Worm (Caenorhabditis elegans) whole organism, L4/young adult: ENCODE measurements around the gene M106.7.

ENCODE experiments used
- W03F9.2 ChIP-seq: fragments of 150-350 bp; optimal IDR thresholded peaks from 2 replicates; lab custom pipeline; 2014; ENCODE audit warnings: missing biosample characterization, missing genetic modification characterization
- dao-5 ChIP-seq: sonication (generic microtip); optimal IDR thresholded peaks from 2 replicates; lab custom pipeline; 2016; ENCODE audit warnings: missing genotype, missing genetic modification characterization, moderate library complexity, missing compliant biosample characterization
- him-1 ChIP-seq: sonication (generic microtip); optimal IDR thresholded peaks from 2 replicates; lab custom pipeline; 2016; ENCODE audit warnings: missing genotype, missing genetic modification reagents, missing genetic modification characterization, missing compliant biosample characterization

Gene M106.7

ce11 chrII:10840067-10840466 is 16.9 kb downstream of the M106.7 start:
- peak; percentile 92 for TF ChIP-seq dao-5
- TF ChIP-seq W03F9.2 (tag; lab: Kevin White, UChicago), result peak; percentile 57
- peak; percentile 95 for TF ChIP-seq him-1 (tag; lab: Kevin White, UChicago)

- TF ChIP-seq W03F9.2 (tag; lab: Kevin White, UChicago) (no peak), him-1 (tag; lab: Kevin White, UChicago) (no peak), dao-5 (no peak)
Measured at ce11 chrII:10838550-10838949, 18.4 kb downstream of the M106.7 start.

- no peak for TF ChIP-seq him-1 (tag; lab: Kevin White, UChicago)
Measured at ce11 chrII:10834717-10835116, 22.3 kb downstream of the M106.7 start.

DNA sequence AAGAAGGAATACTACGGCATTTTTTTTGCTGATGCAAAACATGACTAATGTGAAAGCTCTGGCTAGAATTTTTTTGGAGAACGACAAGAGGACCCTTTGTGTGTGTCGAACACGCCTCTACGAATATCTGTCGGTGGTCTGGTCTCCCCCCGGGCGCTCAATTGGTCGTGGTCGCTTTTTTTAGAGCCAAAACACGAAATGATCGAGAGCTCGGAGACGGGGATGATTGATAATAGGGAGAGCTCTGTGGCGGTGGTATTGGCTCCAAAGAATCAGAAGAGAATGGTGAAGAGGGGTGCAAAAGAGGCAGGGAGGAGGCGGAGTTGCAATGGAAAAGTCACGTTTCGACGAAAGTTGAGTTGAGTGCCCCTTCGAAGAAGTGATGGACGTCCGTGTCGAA is 27.4 kb downstream of the M106.7 start:
- TF ChIP-seq him-1 (tag; lab: Kevin White, UChicago) (no peak), dao-5 (no peak), W03F9.2 (tag; lab: Kevin White, UChicago) (no peak)

- TF ChIP-seq dao-5 (no peak), W03F9.2 (tag; lab: Kevin White, UChicago) (no peak), him-1 (tag; lab: Kevin White, UChicago) (no peak)
Measured at ce11 chrII:10829081-10829480, 27.9 kb downstream of the M106.7 start, which contains the start of gene VM106R.1. VM106R.1 (minus strand) TSS chrII:10829181.

- TF ChIP-seq him-1 (tag; lab: Kevin White, UChicago) (no peak), W03F9.2 (tag; lab: Kevin White, UChicago) (peak; percentile 73)
Measured at ce11 chrII:10824046-10824445, 32.9 kb downstream of the M106.7 start, which contains the start of the genes R06F6.12 and mix-1. R06F6.12 (minus strand) TSS chrII:10824081. mix-1 (plus strand) TSS chrII:10824246.

DNA sequence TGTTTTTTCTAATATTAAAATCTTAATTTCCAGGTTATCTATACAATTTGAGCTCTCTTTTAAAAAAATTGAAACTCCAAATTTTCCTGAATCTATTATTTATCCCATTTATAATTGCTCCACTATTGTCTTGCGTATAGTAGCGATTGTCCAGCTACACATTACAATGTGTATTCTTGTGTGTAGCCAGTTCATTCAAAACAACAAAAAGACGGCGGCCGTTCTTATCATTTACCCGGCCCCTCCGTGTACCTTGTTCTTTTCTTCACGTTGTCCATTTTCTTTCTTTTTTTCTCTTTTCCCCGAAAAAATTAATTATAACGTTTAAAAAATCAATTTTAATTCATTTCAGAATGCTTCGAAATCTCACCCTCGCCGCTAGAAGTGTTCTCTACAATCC is 36.3 kb downstream of the M106.7 start, which contains the start of gene ech-4:
Gene ech-4, plus strand, starts transcription at position 353 of the 400 bp plus-strand sequence.
- TF ChIP-seq W03F9.2 (tag; lab: Kevin White, UChicago), result no peak

DNA sequence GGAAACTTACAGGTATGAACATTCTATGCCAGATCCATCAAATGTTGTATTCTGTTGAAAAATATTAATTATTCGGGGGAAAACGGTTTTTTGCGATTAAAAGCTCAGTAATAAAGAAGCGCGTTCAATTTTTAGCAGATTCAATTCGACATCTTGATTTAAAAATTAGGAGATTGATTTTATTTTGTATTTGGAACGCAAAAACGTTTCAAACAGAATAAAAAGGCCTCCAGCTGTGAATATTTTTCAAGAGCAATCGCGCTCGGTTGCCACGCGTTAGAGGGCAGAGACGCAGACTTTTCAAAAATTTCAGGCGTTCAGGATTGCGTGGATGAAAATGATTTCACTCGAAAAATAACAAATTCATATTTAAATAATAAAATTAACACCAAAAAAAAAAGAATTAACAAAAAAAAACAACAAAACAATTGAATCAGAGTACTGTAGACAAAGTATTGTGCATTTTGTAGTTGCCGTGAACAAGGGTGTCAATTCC is 37.0 kb downstream of the M106.7 start, which contains the start of gene R06F6.8:
Gene R06F6.8, minus strand, starts transcription at position 51 of the 496 bp plus-strand sequence.
- TF ChIP-seq dao-5 (no peak), W03F9.2 (tag; lab: Kevin White, UChicago) (no peak), him-1 (tag; lab: Kevin White, UChicago) (no peak)

DNA sequence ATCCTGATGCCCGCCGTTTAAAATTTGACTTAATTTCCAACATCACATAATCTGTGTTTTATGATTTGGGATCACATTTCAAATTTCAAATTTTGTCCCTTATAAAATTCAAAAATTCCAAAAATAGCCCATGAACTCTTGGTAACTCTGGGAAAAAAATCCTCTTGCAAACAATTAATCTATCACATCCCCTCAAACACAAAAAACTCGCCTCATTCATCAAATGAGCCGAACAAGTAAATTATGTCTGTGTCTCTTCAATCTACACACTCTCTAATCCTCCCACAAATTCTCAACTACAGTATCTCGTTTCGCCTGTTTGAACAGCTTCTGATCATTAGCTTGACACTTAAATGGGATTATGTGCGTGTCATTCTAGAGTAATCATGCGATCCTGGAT is 46.3 kb downstream of the M106.7 start, which contains the start of gene msrp-7:
Gene msrp-7, plus strand, starts transcription at position 301 of the 400 bp plus-strand sequence.
- TF ChIP-seq him-1 (tag; lab: Kevin White, UChicago) (no peak), W03F9.2 (tag; lab: Kevin White, UChicago) (no peak), dao-5 (no peak)

- TF ChIP-seq dao-5 (no peak), W03F9.2 (tag; lab: Kevin White, UChicago) (no peak), him-1 (tag; lab: Kevin White, UChicago) (no peak)
Measured at ce11 chrII:10808708-10809343, 48.2 kb downstream of the M106.7 start, which contains the start of gene R06F6.14. R06F6.14 (plus strand) TSS chrII:10809293.
